Worm (Caenorhabditis elegans) whole organism, L1 larva: ENCODE measurements around the gene btb-8.

Experiments used
- C04F5.9 ChIP-seq: sonication (generic microtip); optimal IDR thresholded peaks from 2 replicates; lab custom pipeline; 2016; ENCODE audit warnings: missing genetic modification characterization, missing compliant biosample characterization
- C34B4.2 ChIP-seq: sonication (generic microtip); optimal IDR thresholded peaks from 2 replicates; lab custom pipeline; 2017; ENCODE audit warnings: mild to moderate bottlenecking, missing genetic modification characterization, missing compliant biosample characterization
- Y116A8C.19 ChIP-seq: sonication (generic microtip); optimal IDR thresholded peaks from 2 replicates; lab custom pipeline; 2016; ENCODE audit warnings: missing compliant biosample characterization, missing genetic modification characterization, borderline replicate concordance
- alr-1 ChIP-seq: fragments of 200-800 bp; sonication (Bioruptor generic); optimal IDR thresholded peaks from 2 replicates; lab custom pipeline; 2018; ENCODE audit warnings: borderline replicate concordance, mild to moderate bottlenecking, missing genetic modification characterization, missing compliant biosample characterization
- aly-2 ChIP-seq: fragments of 150-350 bp; optimal IDR thresholded peaks from 2 replicates; lab custom pipeline; 2014; ENCODE audit warnings: missing biosample characterization, missing genetic modification characterization
- ceh-63 ChIP-seq: fragments of 200-800 bp; sonication (Bioruptor generic); optimal IDR thresholded peaks from 2 replicates; lab custom pipeline; 2018; ENCODE audit warnings: mild to moderate bottlenecking, missing genetic modification characterization, missing compliant biosample characterization
- ceh-8 ChIP-seq: fragments of 200-800 bp; sonication (Bioruptor generic); optimal IDR thresholded peaks from 2 replicates; lab custom pipeline; 2018; ENCODE audit warnings: mild to moderate bottlenecking, missing genetic modification characterization, moderate library complexity, missing compliant biosample characterization
- ceh-82 ChIP-seq, 3 experiments: fragments of 150-350 bp in 1 of 3; sonication (generic microtip) in 2 of 3; optimal IDR thresholded peaks; 2 replicates each; lab custom pipeline; 2014 to 2017; ENCODE audit warnings: missing biosample characterization in 3 of 3, missing genetic modification characterization in 3 of 3
- ceh-90 ChIP-seq: sonication (generic microtip); optimal IDR thresholded peaks from 2 replicates; lab custom pipeline; 2016; ENCODE audit warnings: missing genetic modification characterization, missing compliant biosample characterization
- ces-1 ChIP-seq: fragments of 150-350 bp; optimal IDR thresholded peaks from 2 replicates; lab custom pipeline; 2014; ENCODE audit warnings: missing biosample characterization, missing genetic modification reagents, missing genetic modification characterization
- dpl-1 ChIP-seq, 3 experiments: fragments of 150-350 bp in 2 of 3; sonication (generic microtip) in 1 of 3; optimal IDR thresholded peaks; 2 replicates each; lab custom pipeline; 2014 to 2017; ENCODE audit warnings: missing biosample characterization in 3 of 3, missing genetic modification characterization in 3 of 3, missing genetic modification reagents in 3 of 3
- dsc-1 ChIP-seq: sonication (generic microtip); optimal IDR thresholded peaks from 2 replicates; lab custom pipeline; 2016; ENCODE audit warnings: mild to moderate bottlenecking, missing genetic modification characterization, missing compliant biosample characterization
- efl-1 ChIP-seq, 4 experiments: fragments of 150-350 bp; optimal IDR thresholded peaks in 3 of 4; peaks in 1 of 4; 1 replicate in 1 of 4; 2 replicates in 3 of 4; lab custom pipeline; 2014; ENCODE audit warnings: missing biosample characterization in 2 of 4, missing genetic modification characterization in 2 of 4, missing genetic modification reagents in 2 of 4
- elt-3 ChIP-seq, 6 experiments: fragments of 150-350 bp in 1 of 6; sonication (generic microtip); optimal IDR thresholded peaks; 2 replicates each; lab custom pipeline; 2017 to 2018; ENCODE audit warnings: missing biosample characterization in 6 of 6, missing genetic modification characterization in 6 of 6, inconsistent platforms in 1 of 6
- ets-5 ChIP-seq: fragments of 200-800 bp; sonication (Bioruptor generic); IDR thresholded peaks from 2 replicates; pipeline ENCODE4 v1.3.6; 2022; ENCODE audit warnings: missing genetic modification characterization, missing compliant biosample characterization
- fkh-10 ChIP-seq: sonication (generic microtip); optimal IDR thresholded peaks from 2 replicates; lab custom pipeline; 2017; ENCODE audit warnings: missing biosample characterization, missing genetic modification reagents, missing genetic modification characterization
- fkh-8 ChIP-seq: sonication (generic microtip); optimal IDR thresholded peaks from 2 replicates; lab custom pipeline; 2016; ENCODE audit warnings: mild to moderate bottlenecking, missing genetic modification characterization, missing compliant biosample characterization
- fos-1 ChIP-seq: fragments of 150-350 bp; optimal IDR thresholded peaks from 2 replicates; lab custom pipeline; 2014; ENCODE audit warnings: missing biosample characterization, missing genetic modification characterization
- hlh-17 ChIP-seq: fragments of 200-800 bp; sonication (Bioruptor generic); optimal IDR thresholded peaks from 2 replicates; lab custom pipeline; 2018; ENCODE audit warnings: missing genetic modification characterization, mild to moderate bottlenecking, missing compliant biosample characterization, moderate library complexity, borderline replicate concordance
- hlh-4 ChIP-seq: sonication (generic microtip); optimal IDR thresholded peaks from 2 replicates; lab custom pipeline; 2016; ENCODE audit warnings: mild to moderate bottlenecking, missing genetic modification characterization, missing compliant biosample characterization
- hpl-2 ChIP-seq: fragments of 150-350 bp; optimal IDR thresholded peaks from 2 replicates; lab custom pipeline; 2014; ENCODE audit warnings: missing biosample characterization, missing genetic modification reagents, missing genetic modification characterization
- lin-13 ChIP-seq: fragments of 150-350 bp; optimal IDR thresholded peaks from 2 replicates; lab custom pipeline; 2014; ENCODE audit warnings: missing biosample characterization, missing genetic modification reagents, missing genetic modification characterization
- lin-14 ChIP-seq: fragments of 200-800 bp; sonication (Bioruptor generic); optimal IDR thresholded peaks from 2 replicates; lab custom pipeline; 2018; ENCODE audit warnings: mild to moderate bottlenecking, missing genetic modification characterization, moderate library complexity, missing compliant biosample characterization
- lin-39 ChIP-seq: fragments of 150-350 bp; optimal IDR thresholded peaks from 2 replicates; lab custom pipeline; 2014; ENCODE audit warnings: missing biosample characterization, missing genetic modification reagents, missing genetic modification characterization
- mab-9 ChIP-seq: fragments of 200-800 bp; sonication (Bioruptor generic); IDR thresholded peaks from 2 replicates; pipeline ENCODE4 v1.3.6; 2022; ENCODE audit warnings: missing genetic modification reagents, missing genetic modification characterization, missing compliant biosample characterization
- mef-2 ChIP-seq: fragments of 150-350 bp; optimal IDR thresholded peaks from 2 replicates; lab custom pipeline; 2014; ENCODE audit warnings: missing biosample characterization, missing genetic modification characterization
- mep-1 ChIP-seq: fragments of 150-350 bp; optimal IDR thresholded peaks from 2 replicates; lab custom pipeline; 2014; ENCODE audit warnings: missing biosample characterization, missing genetic modification characterization
- nhr-19 ChIP-seq: fragments of 200-800 bp; sonication (Bioruptor generic); conservative IDR thresholded peaks from 2 replicates; pipeline ENCODE4 v1.3.6; 2022; ENCODE audit warnings: missing genetic modification characterization, missing compliant biosample characterization
- nhr-28 ChIP-seq: fragments of 150-350 bp; optimal IDR thresholded peaks from 2 replicates; lab custom pipeline; 2014; ENCODE audit warnings: missing biosample characterization, missing genetic modification characterization
- nhr-47 ChIP-seq: sonication (generic microtip); optimal IDR thresholded peaks from 2 replicates; lab custom pipeline; 2016; ENCODE audit warnings: mild to moderate bottlenecking, missing genetic modification characterization, moderate library complexity, missing compliant biosample characterization
- nhr-76 ChIP-seq: sonication (generic microtip); optimal IDR thresholded peaks from 2 replicates; lab custom pipeline; 2017; ENCODE audit warnings: missing biosample characterization, missing genetic modification characterization
- nhr-77 ChIP-seq: fragments of 150-350 bp; optimal IDR thresholded peaks from 2 replicates; lab custom pipeline; 2014; ENCODE audit warnings: missing biosample characterization, missing genetic modification characterization
- nhr-84 ChIP-seq: sonication (generic microtip); optimal IDR thresholded peaks from 2 replicates; lab custom pipeline; 2017; ENCODE audit warnings: missing biosample characterization, missing genetic modification characterization
- pax-3 ChIP-seq: fragments of 200-800 bp; sonication (Bioruptor generic); optimal IDR thresholded peaks from 2 replicates; lab custom pipeline; 2018; ENCODE audit warnings: mild to moderate bottlenecking, missing genetic modification characterization, moderate library complexity, missing compliant biosample characterization
- pqm-1 ChIP-seq: sonication (generic microtip); optimal IDR thresholded peaks from 3 replicates; lab custom pipeline; 2017; ENCODE audit warnings: missing biosample characterization, missing genetic modification characterization
- rnt-1 ChIP-seq: sonication (generic microtip); optimal IDR thresholded peaks from 2 replicates; lab custom pipeline; 2016; ENCODE audit warnings: mild to moderate bottlenecking, missing genetic modification characterization, moderate library complexity, missing compliant biosample characterization
- snpc-4 ChIP-seq: fragments of 150-350 bp; optimal IDR thresholded peaks from 2 replicates; lab custom pipeline; 2014; ENCODE audit warnings: missing biosample characterization, missing genetic modification characterization
- snu-23 ChIP-seq: sonication (generic microtip); optimal IDR thresholded peaks from 2 replicates; lab custom pipeline; 2016; ENCODE audit warnings: missing genetic modification characterization, missing compliant biosample characterization
- sox-4 ChIP-seq: sonication (generic microtip); optimal IDR thresholded peaks from 2 replicates; lab custom pipeline; 2016; ENCODE audit warnings: missing genetic modification characterization, missing compliant biosample characterization
- sptf-1 ChIP-seq: fragments of 150-350 bp; optimal IDR thresholded peaks from 2 replicates; lab custom pipeline; 2014; ENCODE audit warnings: missing biosample characterization, missing genetic modification characterization
- sup-37 ChIP-seq: fragments of 200-800 bp; sonication (Bioruptor generic); optimal IDR thresholded peaks from 2 replicates; lab custom pipeline; 2018; ENCODE audit warnings: mild to moderate bottlenecking, missing genetic modification characterization, missing compliant biosample characterization
- swsn-7 ChIP-seq: sonication (generic microtip); optimal IDR thresholded peaks from 2 replicates; lab custom pipeline; 2016; ENCODE audit warnings: missing genetic modification characterization, missing compliant biosample characterization
- tbx-2 ChIP-seq: sonication (generic microtip); optimal IDR thresholded peaks from 2 replicates; lab custom pipeline; 2016; ENCODE audit warnings: missing genetic modification characterization, missing compliant biosample characterization
- unc-62 ChIP-seq: fragments of 150-350 bp; optimal IDR thresholded peaks from 2 replicates; lab custom pipeline; 2014; ENCODE audit warnings: missing biosample characterization, missing genetic modification reagents, missing genetic modification characterization
- unc-86 ChIP-seq: sonication (generic microtip); optimal IDR thresholded peaks from 2 replicates; lab custom pipeline; 2016; ENCODE audit warnings: missing genetic modification characterization, missing compliant biosample characterization
- unc-98 ChIP-seq: fragments of 200-800 bp; sonication (Bioruptor generic); IDR thresholded peaks from 2 replicates; pipeline ENCODE4 v1.3.6; 2022; ENCODE audit warnings: missing genetic modification characterization, missing compliant biosample characterization
- xbp-1 ChIP-seq: sonication (generic microtip); optimal IDR thresholded peaks from 2 replicates; lab custom pipeline; 2016; ENCODE audit warnings: missing genetic modification characterization, missing compliant biosample characterization
- ztf-11 ChIP-seq, 2 experiments: sonication (generic microtip); optimal IDR thresholded peaks; 2 replicates each; lab custom pipeline; 2016 to 2017; ENCODE audit warnings: missing genetic modification characterization in 2 of 2, missing biosample characterization in 1 of 2, missing compliant biosample characterization in 1 of 2
- ztf-4 ChIP-seq: fragments of 150-350 bp; optimal IDR thresholded peaks from 2 replicates; lab custom pipeline; 2014; ENCODE audit warnings: missing biosample characterization, missing genetic modification characterization

Gene btb-8

ce11 chrII:1722394-1722793 lies at the start of gene btb-8, which contains the start of gene fbxb-5:
btb-8 (plus strand) TSS chrII:1722770.
fbxb-5 (minus strand) TSS chrII:1722494.
- TF ChIP-seq sup-37 (GFP tag; lab: Kevin White, UChicago) (no peak), nhr-19 (GFP tag; lab: Robert Waterston, UW) (no peak), hpl-2 (no peak), nhr-76 (no peak), unc-86 (tag; lab: Kevin White, UChicago) (no peak), fos-1 (tag; lab: Kevin White, UChicago) (no peak), hlh-4 (tag; lab: Kevin White, UChicago) (no peak), mep-1 (tag; lab: Kevin White, UChicago) (no peak), snu-23 (GFP tag; lab: Kevin White, UChicago) (no peak), snpc-4 (tag; lab: Kevin White, UChicago) (no peak), unc-98 (no peak), lin-39 (tag; lab: Kevin White, UChicago) (no peak), ceh-63 (no peak), ztf-11 (tag; optimal IDR thresholded peaks at IDR 0.05; lab: Kevin White, UChicago) (no peak), pax-3 (tag; lab: Kevin White, UChicago) (no peak)

- TF ChIP-seq C34B4.2 (tag; lab: Kevin White, UChicago) = no peak
- no peak for TF ChIP-seq dpl-1 (GFP tag; optimal IDR thresholded peaks at IDR 0.05; lab: Kevin White, UChicago)
- TF ChIP-seq lin-14 (GFP tag; lab: Kevin White, UChicago) = no peak
- no peak for TF ChIP-seq mab-9
- TF ChIP-seq fkh-8 (tag; lab: Kevin White, UChicago) = no peak
- TF ChIP-seq efl-1 (optimal IDR thresholded peaks at IDR 0.05; lab: Kevin White, UChicago) = no peak
- no peak for TF ChIP-seq efl-1 (GFP tag; optimal IDR thresholded peaks at IDR 0.05 in 1 of 2; lab: Kevin White, UChicago)
- no peak for TF ChIP-seq alr-1 (tag; lab: Kevin White, UChicago)
- TF ChIP-seq nhr-77 (tag; lab: Kevin White, UChicago) = no peak
- no peak for TF ChIP-seq nhr-28 (tag; lab: Kevin White, UChicago)
- TF ChIP-seq sox-4 (tag; lab: Kevin White, UChicago) = no peak
- TF ChIP-seq snu-23 (GFP tag; lab: Kevin White, UChicago) = no peak
- TF ChIP-seq lin-13 (GFP tag; lab: Kevin White, UChicago) = no peak
- TF ChIP-seq xbp-1 (tag; lab: Kevin White, UChicago) = no peak
- no peak for TF ChIP-seq Y116A8C.19 (tag; lab: Kevin White, UChicago)
- no peak for TF ChIP-seq hlh-4 (tag; lab: Kevin White, UChicago)
- no peak for TF ChIP-seq pqm-1
- TF ChIP-seq ceh-8 (GFP tag; lab: Kevin White, UChicago) = no peak
- no peak for TF ChIP-seq unc-62 (GFP tag; lab: Kevin White, UChicago)
- no peak for TF ChIP-seq ztf-4
- TF ChIP-seq, all 84 proteins: peak for 0
These were observed 46.5 kb upstream of the btb-8 start, which contains the start of gene fbxb-17 for ce11 chrII:1676088-1676487. fbxb-17 (plus strand) TSS chrII:1676388.

- TF ChIP-seq rnt-1 = no peak
- no peak for TF ChIP-seq lin-14 (GFP tag; lab: Kevin White, UChicago)
- no peak for TF ChIP-seq swsn-7
- no peak for TF ChIP-seq aly-2 (tag; lab: Kevin White, UChicago)
- TF ChIP-seq ets-5 = no peak
- TF ChIP-seq efl-1 (optimal IDR thresholded peaks at IDR 0.05; lab: Kevin White, UChicago) = no peak
- TF ChIP-seq efl-1 (GFP tag; optimal IDR thresholded peaks at IDR 0.05 in 1 of 2; lab: Kevin White, UChicago) = no peak
- TF ChIP-seq nhr-84 = no peak
- TF ChIP-seq, all 84 proteins: peak for 0
These were observed 43.5 kb upstream of the btb-8 start, which contains the start of gene irld-36 for ce11 chrII:1679081-1679480. irld-36 (plus strand) TSS chrII:1679381.

ce11 chrII:1682218-1682617 lies 40.4 kb upstream of the btb-8 start, which contains the start of gene fbxb-26:
fbxb-26 (plus strand) TSS chrII:1682518.
- no peak for TF ChIP-seq ces-1 (GFP tag; lab: Kevin White, UChicago)
- no peak for TF ChIP-seq elt-3 (tag; optimal IDR thresholded peaks at IDR 0.05; lab: Kevin White, UChicago)
- no peak for TF ChIP-seq sptf-1 (tag; lab: Kevin White, UChicago)
- no peak for TF ChIP-seq hlh-17
- no peak for TF ChIP-seq C04F5.9
- no peak for TF ChIP-seq dsc-1 (tag; lab: Kevin White, UChicago)
- TF ChIP-seq ceh-90 (tag; lab: Kevin White, UChicago) = no peak
- no peak for TF ChIP-seq mef-2 (tag; lab: Kevin White, UChicago)
- TF ChIP-seq ceh-82 (tag; optimal IDR thresholded peaks at IDR 0.05; lab: Kevin White, UChicago) = no peak
- no peak for TF ChIP-seq alr-1 (tag; lab: Kevin White, UChicago)
- no peak for TF ChIP-seq tbx-2 (tag; lab: Kevin White, UChicago)
- TF ChIP-seq fkh-10 = no peak
- TF ChIP-seq nhr-47 (tag; lab: Kevin White, UChicago) = no peak
